Fruit fly (Drosophila melanogaster) whole organism, embryonic: ENCODE data around the gene GABPI.
A peak's percentile ranks its signal among the peaks of the same experiment; 100 is the strongest.

ENCODE experiments used
- Awh ChIP-seq: fragments of 200-800 bp; sonication (Bioruptor generic); IDR thresholded peaks from 2 replicates; pipeline ENCODE4, ENCODE4 v1.3.6; 2022; ENCODE audit warnings: missing biosample characterization, missing genetic modification characterization
- CG10543 ChIP-seq: fragments of 200-800 bp; sonication (Bioruptor generic); optimal IDR thresholded peaks from 3 replicates; lab custom pipeline; 2017; ENCODE audit warnings: missing biosample characterization, mild to moderate bottlenecking, missing genetic modification characterization, moderate library complexity
- CG11560 ChIP-seq: fragments of 200-800 bp; sonication (Bioruptor generic); IDR thresholded peaks from 3 replicates; pipeline ENCODE4 v1.3.6; 2022; ENCODE audit warnings: missing biosample characterization, missing genetic modification characterization
- CG14441 ChIP-seq: fragments of 200-800 bp; sonication (Bioruptor generic); IDR thresholded peaks from 2 replicates; pipeline ENCODE4 v1.3.6; 2022; ENCODE audit warnings: missing biosample characterization, missing genetic modification characterization
- CG17568 ChIP-seq: fragments of 200-800 bp; sonication (Bioruptor generic); optimal IDR thresholded peaks from 2 replicates; lab custom pipeline; 2018; ENCODE audit warnings: missing biosample characterization, mild to moderate bottlenecking, missing genetic modification characterization, moderate library complexity
- CG2875 ChIP-seq: fragments of 200-800 bp; sonication (Bioruptor generic); optimal IDR thresholded peaks from 2 replicates; lab custom pipeline; 2017; ENCODE audit warnings: missing biosample characterization, mild to moderate bottlenecking, missing genetic modification characterization, missing genetic modification reagents
- CG31224 ChIP-seq: fragments of 200-800 bp; sonication (Bioruptor generic); IDR thresholded peaks from 2 replicates; pipeline ENCODE4 v1.3.6; 2022; ENCODE audit warnings: missing biosample characterization, missing genetic modification characterization
- CG33213 ChIP-seq: fragments of 200-800 bp; sonication (Bioruptor generic); optimal IDR thresholded peaks from 3 replicates; lab custom pipeline; 2016; ENCODE audit warnings: missing biosample characterization, missing genetic modification characterization
- CG3838 ChIP-seq: fragments of 200-800 bp; sonication (Bioruptor generic); optimal IDR thresholded peaks from 3 replicates; lab custom pipeline; 2016; ENCODE audit warnings: missing biosample characterization, missing genetic modification characterization
- CG4424 ChIP-seq: fragments of 200-800 bp; sonication (Bioruptor generic); optimal IDR thresholded peaks from 3 replicates; lab custom pipeline; 2016; ENCODE audit warnings: missing biosample characterization, missing genetic modification characterization
- CG5953 ChIP-seq: fragments of 200-800 bp; sonication (Bioruptor generic); IDR thresholded peaks from 2 replicates; pipeline ENCODE4 v1.3.6; 2022; ENCODE audit warnings: missing biosample characterization, missing genetic modification characterization
- CG6272 ChIP-seq: fragments of 200-800 bp; sonication (Bioruptor generic); IDR thresholded peaks from 2 replicates; pipeline ENCODE4 v1.3.6; 2022; ENCODE audit warnings: missing biosample characterization, missing genetic modification characterization
- CG6654 ChIP-seq: fragments of 200-800 bp; sonication (Bioruptor generic); optimal IDR thresholded peaks from 2 replicates; lab custom pipeline; 2017; ENCODE audit warnings: missing biosample characterization, mild to moderate bottlenecking, missing genetic modification characterization
- CG6683 ChIP-seq: fragments of 200-800 bp; sonication (Bioruptor generic); optimal IDR thresholded peaks from 2 replicates; lab custom pipeline; 2017; ENCODE audit warnings: missing biosample characterization, mild to moderate bottlenecking, missing genetic modification characterization, missing genetic modification reagents
- CG6765 ChIP-seq: fragments of 200-800 bp; sonication (Bioruptor generic); optimal IDR thresholded peaks from 3 replicates; lab custom pipeline; 2017; ENCODE audit warnings: missing biosample characterization, mild to moderate bottlenecking, missing genetic modification characterization
- CG8924 ChIP-seq: fragments of 200-800 bp; optimal IDR thresholded peaks from 3 replicates; lab custom pipeline; 2019; ENCODE audit warnings: missing biosample characterization, mild to moderate bottlenecking, missing genetic modification characterization, moderate library complexity
- CG9609 ChIP-seq: fragments of 200-800 bp; sonication (Bioruptor generic); optimal IDR thresholded peaks from 3 replicates; lab custom pipeline; 2016; ENCODE audit warnings: missing biosample characterization, missing genetic modification characterization
- CG9876 ChIP-seq: fragments of 200-800 bp; sonication (Bioruptor generic); optimal IDR thresholded peaks from 2 replicates; lab custom pipeline; 2016; ENCODE audit warnings: missing biosample characterization, missing genetic modification characterization
- D ChIP-seq, 2 experiments: fragments of 200-800 bp in 1 of 2; fragments of >200 bp in 1 of 2; sonication (Bioruptor generic) in 1 of 2; optimal IDR thresholded peaks; 2 replicates in 1 of 2; 3 replicates in 1 of 2; lab custom pipeline; 2017; ENCODE audit warnings: mild to moderate bottlenecking in 1 of 2, missing biosample characterization in 1 of 2, missing genetic modification characterization in 1 of 2, missing genetic modification reagents in 1 of 2
- Doc2 ChIP-seq: fragments of 200-800 bp; sonication (Bioruptor generic); IDR thresholded peaks from 2 replicates; pipeline ENCODE4 v1.3.6; 2022; ENCODE audit warnings: missing biosample characterization, missing genetic modification characterization
- Gsc ChIP-seq: fragments of 200-800 bp; sonication (Bioruptor generic); IDR thresholded peaks from 2 replicates; pipeline ENCODE4 v1.3.6; 2022; ENCODE audit warnings: missing biosample characterization, missing genetic modification characterization
- Hand ChIP-seq: fragments of 200-800 bp; sonication (Bioruptor generic); optimal IDR thresholded peaks from 2 replicates; lab custom pipeline; 2017; ENCODE audit warnings: mild to moderate bottlenecking, missing biosample characterization, missing genetic modification reagents, missing genetic modification characterization
- NC2α ChIP-seq: fragments of 200-800 bp; sonication (Bioruptor generic); optimal IDR thresholded peaks from 2 replicates; lab custom pipeline; 2016; ENCODE audit warnings: missing biosample characterization, missing genetic modification characterization
- Rfx ChIP-seq: fragments of 200-800 bp; sonication (Bioruptor generic); IDR thresholded peaks from 2 replicates; pipeline ENCODE4 v1.3.6; 2022; ENCODE audit warnings: missing biosample characterization, missing genetic modification characterization
- Side ChIP-seq: fragments of 200-800 bp; sonication (Bioruptor generic); optimal IDR thresholded peaks from 2 replicates; lab custom pipeline; 2016; ENCODE audit warnings: missing biosample characterization, missing genetic modification characterization
- Stat92E ChIP-seq, 3 experiments: fragments of >200 bp in 2 of 3; fragments of 200-800 bp in 1 of 3; sonication (Bioruptor generic) in 1 of 3; optimal IDR thresholded peaks; 2 replicates each; lab custom pipeline; 2017 to 2019; ENCODE audit warnings: missing biosample characterization in 3 of 3, missing genetic modification characterization in 3 of 3, mild to moderate bottlenecking in 1 of 3, moderate library complexity in 1 of 3
- Vsx1 ChIP-seq: fragments of 200-800 bp; sonication (Bioruptor generic); optimal IDR thresholded peaks from 2 replicates; lab custom pipeline; 2017; ENCODE audit warnings: missing biosample characterization, mild to moderate bottlenecking, missing genetic modification characterization, missing genetic modification reagents
- ab ChIP-seq: fragments of 200-800 bp; sonication (Bioruptor generic); optimal IDR thresholded peaks from 2 replicates; lab custom pipeline; 2016; ENCODE audit warnings: missing biosample characterization, missing genetic modification characterization
- ase ChIP-seq: fragments of 200-800 bp; sonication (Bioruptor generic); IDR thresholded peaks from 3 replicates; pipeline ENCODE4 v1.3.6; 2022; ENCODE audit warnings: missing biosample characterization, missing genetic modification characterization
- ato ChIP-seq: fragments of 200-800 bp; sonication (Bioruptor generic); IDR thresholded peaks from 2 replicates; pipeline ENCODE4 v1.3.6; 2022; ENCODE audit warnings: missing biosample characterization, missing genetic modification characterization; ENCODE audit not compliant: partially characterized antibody
- az2 ChIP-seq: fragments of 200-800 bp; sonication (Bioruptor generic); optimal IDR thresholded peaks from 3 replicates; lab custom pipeline; 2016; ENCODE audit warnings: missing biosample characterization, missing genetic modification characterization
- chif ChIP-seq, 2 experiments: fragments of 200-800 bp; sonication (Bioruptor generic); optimal IDR thresholded peaks; 3 replicates each; lab custom pipeline; 2016; ENCODE audit warnings: missing biosample characterization in 2 of 2, missing genetic modification characterization in 2 of 2
- chinmo ChIP-seq: fragments of 200-800 bp; sonication (Bioruptor generic); IDR thresholded peaks from 4 replicates; pipeline ENCODE4 v1.3.6; 2022; ENCODE audit warnings: missing biosample characterization, missing genetic modification characterization; ENCODE audit not compliant: partially characterized antibody
- crp ChIP-seq, 2 experiments: fragments of 200-800 bp; sonication (Bioruptor generic); optimal IDR thresholded peaks; 2 replicates in 1 of 2; 3 replicates in 1 of 2; lab custom pipeline; 2017; ENCODE audit warnings: missing biosample characterization in 2 of 2, missing genetic modification characterization in 2 of 2, mild to moderate bottlenecking in 1 of 2, moderate library complexity in 1 of 2
- danr ChIP-seq: fragments of 200-800 bp; sonication (Bioruptor generic); IDR thresholded peaks from 2 replicates; pipeline ENCODE4 v1.3.6; 2022; ENCODE audit warnings: missing biosample characterization, missing genetic modification characterization
- dysf ChIP-seq: fragments of 200-800 bp; sonication (Bioruptor generic); IDR thresholded peaks from 3 replicates; pipeline ENCODE4 v1.3.6; 2022; ENCODE audit warnings: missing biosample characterization, missing genetic modification characterization
- ftz-f1 ChIP-seq: fragments of 200-800 bp; sonication (Bioruptor generic); optimal IDR thresholded peaks from 2 replicates; lab custom pipeline; 2016; ENCODE audit warnings: missing biosample characterization, missing genetic modification characterization
- jumu ChIP-seq: fragments of 200-800 bp; sonication (Bioruptor generic); optimal IDR thresholded peaks from 3 replicates; lab custom pipeline; 2016; ENCODE audit warnings: missing biosample characterization, missing genetic modification characterization
- maf-S ChIP-seq: fragments of 200-800 bp; sonication (Bioruptor generic); optimal IDR thresholded peaks from 2 replicates; lab custom pipeline; 2016; ENCODE audit warnings: missing biosample characterization, missing genetic modification characterization
- mirr ChIP-seq: fragments of 200-800 bp; sonication (Bioruptor generic); optimal IDR thresholded peaks from 3 replicates; lab custom pipeline; 2018; ENCODE audit warnings: missing biosample characterization, mild to moderate bottlenecking, missing genetic modification characterization
- nerfin-1 ChIP-seq: fragments of 200-800 bp; sonication (Bioruptor generic); optimal IDR thresholded peaks from 3 replicates; lab custom pipeline; 2019; ENCODE audit warnings: missing biosample characterization, mild to moderate bottlenecking, missing genetic modification characterization, moderate library complexity
- p53 ChIP-seq: fragments of 200-800 bp; sonication (Bioruptor generic); optimal IDR thresholded peaks from 2 replicates; lab custom pipeline; 2016; ENCODE audit warnings: missing biosample characterization, missing genetic modification characterization
- pho ChIP-seq: fragments of 200-800 bp; sonication (Bioruptor generic); optimal IDR thresholded peaks from 2 replicates; lab custom pipeline; 2016; ENCODE audit warnings: missing biosample characterization, missing genetic modification characterization
- prd ChIP-seq, 3 experiments: fragments of >200 bp in 2 of 3; fragments of 200-800 bp in 1 of 3; sonication (Bioruptor generic) in 1 of 3; optimal IDR thresholded peaks in 2 of 3; IDR thresholded peaks in 1 of 3; 2 replicates in 2 of 3; 3 replicates in 1 of 3; pipeline versions ENCODE4 v1.3.6 to Lab custom; 2017 to 2022; ENCODE audit warnings: missing biosample characterization in 1 of 3, missing genetic modification characterization in 1 of 3
- ranshi ChIP-seq: fragments of 200-800 bp; sonication (Bioruptor generic); IDR thresholded peaks from 2 replicates; pipeline ENCODE4 v1.3.6; 2022; ENCODE audit warnings: missing biosample characterization, missing genetic modification characterization
- sd ChIP-seq: fragments of 200-800 bp; sonication (Bioruptor generic); optimal IDR thresholded peaks from 3 replicates; lab custom pipeline; 2018; ENCODE audit warnings: missing biosample characterization, mild to moderate bottlenecking, missing genetic modification characterization, moderate library complexity
- slbo ChIP-seq: fragments of 200-800 bp; sonication (Bioruptor generic); IDR thresholded peaks from 2 replicates; pipeline ENCODE4 v1.3.6; 2022; ENCODE audit warnings: missing biosample characterization, missing genetic modification characterization
- ssp ChIP-seq: fragments of 200-800 bp; sonication (Bioruptor generic); IDR thresholded peaks from 2 replicates; pipeline ENCODE4 v1.3.6; 2022; ENCODE audit warnings: missing biosample characterization, missing genetic modification characterization
- vnd ChIP-seq: fragments of 200-800 bp; sonication (Bioruptor generic); IDR thresholded peaks from 3 replicates; pipeline ENCODE4 v1.3.6; 2022; ENCODE audit warnings: missing biosample characterization, missing genetic modification characterization; ENCODE audit not compliant: partially characterized antibody

GABPI gene

DNA sequence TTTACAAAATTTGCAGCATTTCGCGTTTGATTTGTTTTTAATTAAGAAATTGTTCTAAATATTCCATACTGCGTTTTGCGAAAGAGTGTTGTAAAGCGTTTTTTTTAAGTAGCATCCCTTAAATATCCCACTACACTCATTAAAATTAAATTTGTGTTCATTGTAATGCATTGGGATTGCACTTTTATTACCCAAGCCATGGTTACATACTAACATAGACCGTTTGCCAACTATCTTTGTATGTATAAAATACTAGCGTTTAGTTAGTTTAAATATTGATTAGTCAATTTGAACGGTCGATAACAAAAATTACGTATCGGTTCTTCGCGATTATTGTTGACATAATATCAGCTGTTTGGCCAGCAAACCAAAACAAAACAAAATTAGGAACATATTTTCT lies 9.4 kb downstream of the GABPI start, which contains the start of the genes cnir and CG17221 (continued):
- peak; percentile 66 for TF ChIP-seq maf-S
- TF ChIP-seq CG11560 = no peak
- TF ChIP-seq slbo (GFP tag; lab: Robert Waterston, UW) = peak; percentile 67; the same call in 1 of the 2 replicates
- no peak for TF ChIP-seq CG6683 (GFP tag; lab: Kevin White, UChicago)
- TF ChIP-seq Rfx (GFP tag; lab: Robert Waterston, UW) = peak; percentile 68
- peak; percentile 68 for TF ChIP-seq pho (GFP tag; lab: Kevin White, UChicago)
- TF ChIP-seq CG4424 (GFP tag; lab: Kevin White, UChicago) = peak; percentile 68
- peak; percentile 4 for TF ChIP-seq Hand (GFP tag; lab: Kevin White, UChicago)
- TF ChIP-seq chinmo (GFP tag; lab: Robert Waterston, UW) = no peak
- TF ChIP-seq NC2α = peak; percentile 38
- TF ChIP-seq CG31224 = no peak
- 0 out of 2 replicates have a peak, but pooled peaks have one; percentile 33 for TF ChIP-seq Awh (GFP tag; lab: Robert Waterston, UW)
- TF ChIP-seq CG6654 (GFP tag; lab: Kevin White, UChicago) = no peak
- no peak; the same call in 2 of the 3 replicates for TF ChIP-seq ase (GFP tag; lab: Robert Waterston, UW)
- peak; percentile 35; the same call in 1 of the 2 replicates for TF ChIP-seq ssp (GFP tag; lab: Robert Waterston, UW)
- TF ChIP-seq Vsx1 = no peak
- TF ChIP-seq CG5953 (GFP tag; lab: Robert Waterston, UW) = no peak
- peak; percentile 71 for TF ChIP-seq CG10543
- TF ChIP-seq Stat92E (GFP tag; optimal IDR thresholded peaks at IDR 0.05; lab: Kevin White, UChicago) = no peak
- TF ChIP-seq CG17568 (GFP tag; lab: Kevin White, UChicago) = no peak
- TF ChIP-seq CG14441 (GFP tag; lab: Robert Waterston, UW) = 0 out of 2 replicates have a peak, but pooled peaks have one; percentile 21
- peak; percentile 65 for TF ChIP-seq jumu (GFP tag; lab: Kevin White, UChicago)
- no peak for TF ChIP-seq prd (optimal IDR thresholded peaks at IDR 0.05; lab: Kevin White, UChicago)
- TF ChIP-seq prd (GFP tag; IDR thresholded peaks at IDR 0.05; lab: Robert Waterston, UW) = peak; percentile 49; the same call in 1 of the 3 replicates
- TF ChIP-seq Doc2 = no peak
- no peak for TF ChIP-seq Gsc
- peak; percentile 41; the same call in 1 of the 3 replicates for TF ChIP-seq vnd
- peak; percentile 76 for TF ChIP-seq CG33213 (GFP tag; lab: Kevin White, UChicago)
- no peak for TF ChIP-seq ranshi (GFP tag; lab: Robert Waterston, UW)
- TF ChIP-seq ab (GFP tag; lab: Kevin White, UChicago) = no peak
- peak; percentile 43 for TF ChIP-seq CG3838 (GFP tag; lab: Kevin White, UChicago)
- TF ChIP-seq danr (GFP tag; lab: Robert Waterston, UW) = no peak
- TF ChIP-seq crp (GFP tag; optimal IDR thresholded peaks at IDR 0.05; lab: Kevin White, UChicago) = peak; percentile 61 to 90
- TF ChIP-seq ato (GFP tag; lab: Robert Waterston, UW) = no peak
- peak; percentile 17; the same call in 1 of the 2 replicates for TF ChIP-seq CG6272 (GFP tag; lab: Robert Waterston, UW)
- no peak for TF ChIP-seq CG6765 (GFP tag; lab: Kevin White, UChicago)
- peak; percentile 61 for TF ChIP-seq CG8924
- TF ChIP-seq nerfin-1 (tag; lab: Kevin White, UChicago) = peak; percentile 58
- TF ChIP-seq sd = peak; percentile 23
- peak; percentile 50 to 68 for TF ChIP-seq chif (GFP tag; optimal IDR thresholded peaks at IDR 0.05; lab: Kevin White, UChicago)
- no peak for TF ChIP-seq dysf
- TF ChIP-seq CG9609 (GFP tag; lab: Kevin White, UChicago) = peak; percentile 61
- TF ChIP-seq p53 (GFP tag; lab: Kevin White, UChicago) = peak; percentile 45
- no peak for TF ChIP-seq ftz-f1
- TF ChIP-seq CG9876 = no peak
- TF ChIP-seq CG2875 (GFP tag; lab: Kevin White, UChicago) = no peak
- TF ChIP-seq mirr = peak; percentile 56
- TF ChIP-seq az2 (GFP tag; lab: Kevin White, UChicago) = peak; percentile 75
- peak; percentile 77 for TF ChIP-seq Side (GFP tag; lab: Kevin White, UChicago)
- no peak for TF ChIP-seq D (optimal IDR thresholded peaks at IDR 0.05; lab: Kevin White, UChicago)
- TF ChIP-seq D (GFP tag; optimal IDR thresholded peaks at IDR 0.05; lab: Kevin White, UChicago) = peak; percentile 38
